Worm (Caenorhabditis elegans): ENCODE measurements around the gene clec-55.

The clec-55 gene

ce11 chrV:14463087-14463486, 16.0 kb upstream of the clec-55 start, which contains the start of gene F08H9.3 (continued):
- TF ChIP-seq dmd-8 (GFP tag; IDR thresholded peaks at IDR 0.05) = 0 out of 2 replicates have a peak, but pooled peaks have one; percentile 38
- TF ChIP-seq dve-1 (tag; optimal IDR thresholded peaks at IDR 0.05; ENCODE audit: insufficient read depth) = peak; percentile 76
- TF ChIP-seq F10B5.3 (tag; optimal IDR thresholded peaks at IDR 0.05) = peak; percentile 28
- peak; percentile 64 for TF ChIP-seq lin-38 (GFP tag; IDR thresholded peaks at IDR 0.05)
- peak; percentile 87 for TF ChIP-seq ceh-44 (GFP tag; IDR thresholded peaks at IDR 0.05)
- peak; percentile 63 for TF ChIP-seq F49E8.2 (tag; optimal IDR thresholded peaks at IDR 0.05; ENCODE audit: borderline replicate concordance)
- TF ChIP-seq nhr-102 (tag; optimal IDR thresholded peaks at IDR 0.05) = peak; percentile 70
- peak; percentile 59 for TF ChIP-seq spr-1 (tag; optimal IDR thresholded peaks at IDR 0.05)
- TF ChIP-seq php-3 (GFP tag; IDR thresholded peaks at IDR 0.05) = peak; percentile 58; the same call in 1 of the 2 replicates
- TF ChIP-seq set-16 (GFP tag; IDR thresholded peaks at IDR 0.05) = peak; percentile 54
- 0 out of 2 replicates have a peak, but pooled peaks have one; percentile 36 for TF ChIP-seq mdt-29 (GFP tag; IDR thresholded peaks at IDR 0.05)
- peak; percentile 79 for TF ChIP-seq T26A8.4 (GFP tag; IDR thresholded peaks at IDR 0.05)

- TF ChIP-seq daf-16 (GFP tag; optimal IDR thresholded peaks at IDR 0.05) (peak in 1 of 2 experiments; percentile 95), daf-16 (tag; optimal IDR thresholded peaks at IDR 0.05) (no peak), mdt-29 (GFP tag; IDR thresholded peaks at IDR 0.05) (no peak), zip-2 (tag; optimal IDR thresholded peaks at IDR 0.05) (no peak)
Measured at ce11 chrV:14464368-14464767, 14.7 kb upstream of the clec-55 start, which contains the start of gene F08H9.4. Gene F08H9.4, minus strand, starts transcription at chrV:14464428.

- TF ChIP-seq madf-9 (GFP tag; conservative IDR thresholded peaks at IDR 0.05) (no peak), php-3 (GFP tag; IDR thresholded peaks at IDR 0.05) (peak; percentile 61; the same call in 1 of the 2 replicates), ceh-20 (GFP tag; IDR thresholded peaks at IDR 0.05) (0 out of 2 replicates have a peak, but pooled peaks have one; percentile 31), nhr-102 (tag; optimal IDR thresholded peaks at IDR 0.05) (peak; percentile 80), Y105C5A.15 (GFP tag; IDR thresholded peaks at IDR 0.05) (0 out of 2 replicates have a peak, but pooled peaks have one; percentile 30), aly-2 (tag; optimal IDR thresholded peaks at IDR 0.05) (no peak), unc-130 (GFP tag; optimal IDR thresholded peaks at IDR 0.05) (peak; percentile 58), cey-2 (tag; optimal IDR thresholded peaks at IDR 0.05; ENCODE audit: borderline replicate concordance, insufficient read depth) (no peak), Y75B8A.6 (GFP tag; IDR thresholded peaks at IDR 0.05) (no peak), skn-1 (tag; optimal IDR thresholded peaks at IDR 0.05) (no peak), dmd-8 (GFP tag; IDR thresholded peaks at IDR 0.05) (0 out of 2 replicates have a peak, but pooled peaks have one; percentile 64), ctbp-1 (GFP tag; IDR thresholded peaks at IDR 0.05) (peak; percentile 33; the same call in 1 of the 2 replicates), nhr-25 (tag; optimal IDR thresholded peaks at IDR 0.05; ENCODE audit: borderline replicate concordance, insufficient read depth) (peak; percentile 21), rbr-2 (tag; optimal IDR thresholded peaks at IDR 0.05) (peak; percentile 35), hmg-1.1 (GFP tag; IDR thresholded peaks at IDR 0.05) (peak; percentile 61; the same call in 1 of the 2 replicates), dmd-6 (GFP tag; IDR thresholded peaks at IDR 0.05) (peak; percentile 37), daf-16 (GFP tag; optimal IDR thresholded peaks at IDR 0.05) (peak; percentile 49 to 67), daf-16 (tag; optimal IDR thresholded peaks at IDR 0.05) (peak; percentile 69), tra-1 (GFP tag; IDR thresholded peaks at IDR 0.05) (peak; percentile 40), hlh-11 (tag; optimal IDR thresholded peaks at IDR 0.05) (peak; percentile 77), lin-38 (GFP tag; IDR thresholded peaks at IDR 0.05) (no peak), F37D6.2 (tag; optimal IDR thresholded peaks at IDR 0.05) (no peak), nhr-48 (tag; optimal IDR thresholded peaks at IDR 0.05) (peak; percentile 56), hlh-30 (tag; optimal IDR thresholded peaks at IDR 0.05; ENCODE audit: insufficient read depth) (peak; percentile 25), daf-19 (GFP tag; conservative IDR thresholded peaks at IDR 0.05) (0 out of 2 replicates have a peak, but pooled peaks have one; percentile 29), dve-1 (tag; optimal IDR thresholded peaks at IDR 0.05; ENCODE audit: insufficient read depth) (peak; percentile 40), mxl-3 (GFP tag; optimal IDR thresholded peaks at IDR 0.05) (peak; percentile 7), nhr-42 (GFP tag; IDR thresholded peaks at IDR 0.05) (peak; percentile 63; the same call in 1 of the 2 replicates), ceh-28 (tag; optimal IDR thresholded peaks at IDR 0.05) (no peak), ZK337.2 (GFP tag; IDR thresholded peaks at IDR 0.05) (0 out of 2 replicates have a peak, but pooled peaks have one; percentile 17), arid-1 (GFP tag; conservative IDR thresholded peaks at IDR 0.05) (0 out of 2 replicates have a peak, but pooled peaks have one; percentile 26), pqm-1 (tag; optimal IDR thresholded peaks at IDR 0.05) (no peak), unc-62 (GFP tag; optimal IDR thresholded peaks at IDR 0.05 in 1 of 2) (peak in 1 of 2 experiments; percentile 24), unc-62 (tag; optimal IDR thresholded peaks at IDR 0.05) (no peak), spr-1 (tag; optimal IDR thresholded peaks at IDR 0.05) (peak; percentile 42), ces-1 (GFP tag; optimal IDR thresholded peaks at IDR 0.05) (no peak)
Measured at ce11 chrV:14468196-14468874, 10.7 kb upstream of the clec-55 start, which contains the start of gene srz-97. Gene srz-97, minus strand, starts transcription at chrV:14468246.

Measured in whole organism, L4 larva.